Worm (Caenorhabditis elegans): ENCODE data around the gene Y111B2A.1.

- TF ChIP-seq R02D3.7 (tag; optimal IDR thresholded peaks at IDR 0.05) (no peak), unc-62 (GFP tag; optimal IDR thresholded peaks at IDR 0.05) (no peak), skn-1 (tag; optimal IDR thresholded peaks at IDR 0.05) (no peak), ztf-11 (tag; optimal IDR thresholded peaks at IDR 0.05) (no peak), nhr-129 (tag; optimal IDR thresholded peaks at IDR 0.05) (no peak), ama-1 (optimal IDR thresholded peaks at IDR 0.05) (no peak), F13H6.1 (tag; optimal IDR thresholded peaks at IDR 0.05) (no peak), ceh-16 (tag; optimal IDR thresholded peaks at IDR 0.05) (no peak), elt-3 (tag; optimal IDR thresholded peaks at IDR 0.05) (no peak), lsy-2 (tag; optimal IDR thresholded peaks at IDR 0.05) (no peak)
Measured at ce11 chrIII:12537239-12537845, 41.9 kb upstream of the Y111B2A.1 start.

All from whole organism, L2 larva.